Fruit fly (Drosophila melanogaster) whole organism, adult: ENCODE results near the gene zfh1.
A peak's percentile ranks its signal among the peaks of the same experiment; 100 is the strongest.

Experiments
- CG11617 ChIP-seq: fragments of 200-800 bp; sonication (Bioruptor generic); optimal IDR thresholded peaks from 2 replicates; lab custom pipeline; 2017; ENCODE audit warnings: mild to moderate bottlenecking, missing biosample characterization, missing genetic modification reagents, missing genetic modification characterization
- CG12768 ChIP-seq: fragments of 200-800 bp; sonication (Bioruptor generic); optimal IDR thresholded peaks from 2 replicates; lab custom pipeline; 2017; ENCODE audit warnings: missing biosample characterization, missing genetic modification characterization, mild to moderate bottlenecking, moderate library complexity, missing genetic modification reagents
- CG14711 ChIP-seq: fragments of 200-800 bp; sonication (Bioruptor generic); optimal IDR thresholded peaks from 2 replicates; lab custom pipeline; 2018; ENCODE audit warnings: missing biosample characterization, mild to moderate bottlenecking, missing genetic modification characterization, moderate library complexity
- CG1620 ChIP-seq: fragments of 200-800 bp; sonication (Bioruptor generic); optimal IDR thresholded peaks from 2 replicates; lab custom pipeline; 2016; ENCODE audit warnings: missing biosample characterization, missing genetic modification characterization
- CG33017 ChIP-seq: fragments of 200-800 bp; sonication (Bioruptor generic); optimal IDR thresholded peaks from 2 replicates; lab custom pipeline; 2018; ENCODE audit warnings: missing biosample characterization, mild to moderate bottlenecking, missing genetic modification characterization, moderate library complexity
- CG5204 ChIP-seq: fragments of 200-800 bp; sonication (Bioruptor generic); optimal IDR thresholded peaks from 2 replicates; lab custom pipeline; 2016; ENCODE audit warnings: missing biosample characterization, missing genetic modification characterization
- CG7045 ChIP-seq: fragments of 200-800 bp; sonication (Bioruptor generic); optimal IDR thresholded peaks from 2 replicates; lab custom pipeline; 2017; ENCODE audit warnings: missing biosample characterization, mild to moderate bottlenecking, missing genetic modification characterization
- CG7101 ChIP-seq: fragments of 200-800 bp; sonication (Bioruptor generic); optimal IDR thresholded peaks from 2 replicates; lab custom pipeline; 2018; ENCODE audit warnings: missing biosample characterization, mild to moderate bottlenecking, missing genetic modification characterization, moderate library complexity
- Clk ChIP-seq: fragments of 200-800 bp; sonication (Bioruptor generic); optimal IDR thresholded peaks from 2 replicates; lab custom pipeline; 2017; ENCODE audit warnings: missing biosample characterization, missing genetic modification characterization
- Crg-1 ChIP-seq: fragments of 200-800 bp; sonication (Bioruptor generic); optimal IDR thresholded peaks from 2 replicates; lab custom pipeline; 2016; ENCODE audit warnings: missing biosample characterization, missing genetic modification characterization
- Hr96 ChIP-seq: fragments of 200-800 bp; sonication (Bioruptor generic); optimal IDR thresholded peaks from 2 replicates; lab custom pipeline; 2016; ENCODE audit warnings: missing biosample characterization, missing genetic modification characterization
- Mnt ChIP-seq: fragments of 200-800 bp; sonication (Bioruptor generic); optimal IDR thresholded peaks from 2 replicates; lab custom pipeline; 2016; ENCODE audit warnings: missing biosample characterization, mild to moderate bottlenecking, missing genetic modification characterization
- bab1 ChIP-seq: fragments of 200-800 bp; sonication (Bioruptor generic); optimal IDR thresholded peaks from 3 replicates; lab custom pipeline; 2019; ENCODE audit warnings: missing biosample characterization, mild to moderate bottlenecking, missing genetic modification characterization, moderate library complexity
- cic ChIP-seq: fragments of 200-800 bp; sonication (Bioruptor generic); optimal IDR thresholded peaks from 2 replicates; lab custom pipeline; 2017; ENCODE audit warnings: missing biosample characterization, mild to moderate bottlenecking, missing genetic modification characterization, moderate library complexity
- cnc ChIP-seq, 2 experiments: fragments of >200 bp; optimal IDR thresholded peaks; 2 replicates each; lab custom pipeline; 2017
- kay ChIP-seq: fragments of 200-800 bp; sonication (Bioruptor generic); peaks from one replicate; lab custom pipeline; 2016; ENCODE audit warnings: missing biosample characterization, missing genetic modification characterization, borderline replicate concordance
- ovo ChIP-seq: fragments of 200-800 bp; sonication (Bioruptor generic); optimal IDR thresholded peaks from 2 replicates; lab custom pipeline; 2016; ENCODE audit warnings: missing biosample characterization, missing genetic modification characterization
- pad ChIP-seq: fragments of 200-800 bp; sonication (Bioruptor generic); optimal IDR thresholded peaks from 3 replicates; lab custom pipeline; 2017; ENCODE audit warnings: missing biosample characterization, missing genetic modification characterization, mild to moderate bottlenecking, moderate library complexity, missing genetic modification reagents
- tj ChIP-seq: fragments of 200-800 bp; sonication (Bioruptor generic); optimal IDR thresholded peaks from 3 replicates; lab custom pipeline; 2017; ENCODE audit warnings: missing biosample characterization, mild to moderate bottlenecking, missing genetic modification characterization, moderate library complexity
- toe ChIP-seq: fragments of 200-800 bp; sonication (Bioruptor generic); optimal IDR thresholded peaks from 2 replicates; lab custom pipeline; 2016; ENCODE audit warnings: missing biosample characterization, missing genetic modification characterization

The zfh1 gene

DNA sequence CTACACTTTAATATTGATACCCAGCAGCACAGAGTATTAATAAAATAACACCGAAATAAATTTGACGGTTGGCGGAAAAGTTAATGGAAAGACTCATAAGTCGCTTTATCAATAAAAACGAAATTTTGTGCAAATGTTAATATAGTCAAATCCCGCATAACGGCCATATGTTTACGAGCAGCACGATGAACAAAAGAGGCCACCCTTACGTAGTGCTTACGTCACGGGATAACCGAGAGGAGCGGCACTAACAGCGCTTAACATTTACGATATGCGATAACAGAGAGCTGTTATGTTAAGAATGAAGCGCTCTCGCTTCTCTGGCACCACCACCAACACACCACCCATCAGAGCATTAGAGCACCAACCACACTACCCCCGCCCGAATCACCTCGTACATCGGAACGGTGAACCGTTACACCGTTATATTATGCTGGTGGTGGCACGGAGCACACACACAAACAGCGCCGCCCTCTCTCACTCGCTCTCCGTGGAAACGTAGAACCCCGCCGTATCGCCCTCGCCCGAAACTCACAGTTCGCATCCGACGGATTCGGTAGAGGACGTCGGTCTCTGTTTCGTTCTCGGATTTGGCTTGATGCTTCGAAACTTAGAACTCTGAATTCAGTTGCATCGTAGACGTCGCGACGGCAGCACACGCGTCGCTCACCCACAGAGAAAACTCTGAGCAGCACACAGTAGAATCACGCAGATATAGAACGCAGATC, at the start of gene zfh1:
Gene zfh1, plus strand, starts transcription at position 621 of the 728 bp plus-strand sequence.
- no peak for TF ChIP-seq ovo (GFP tag; lab: Kevin White, UChicago)
- no peak for TF ChIP-seq CG33017 (tag; lab: Kevin White, UChicago)
- no peak for TF ChIP-seq CG7045 (GFP tag; lab: Kevin White, UChicago)
- no peak for TF ChIP-seq CG14711
- peak; percentile 14 for TF ChIP-seq CG12768
- no peak for TF ChIP-seq Crg-1 (GFP tag; lab: Kevin White, UChicago)
- no peak for TF ChIP-seq Clk (GFP tag; lab: Kevin White, UChicago)
- TF ChIP-seq pad (GFP tag; lab: Kevin White, UChicago) = peak; percentile 86
- no peak for TF ChIP-seq Hr96 (GFP tag; lab: Kevin White, UChicago)
- no peak for TF ChIP-seq kay
- no peak for TF ChIP-seq tj (GFP tag; lab: Kevin White, UChicago)
- no peak for TF ChIP-seq CG7101

DNA sequence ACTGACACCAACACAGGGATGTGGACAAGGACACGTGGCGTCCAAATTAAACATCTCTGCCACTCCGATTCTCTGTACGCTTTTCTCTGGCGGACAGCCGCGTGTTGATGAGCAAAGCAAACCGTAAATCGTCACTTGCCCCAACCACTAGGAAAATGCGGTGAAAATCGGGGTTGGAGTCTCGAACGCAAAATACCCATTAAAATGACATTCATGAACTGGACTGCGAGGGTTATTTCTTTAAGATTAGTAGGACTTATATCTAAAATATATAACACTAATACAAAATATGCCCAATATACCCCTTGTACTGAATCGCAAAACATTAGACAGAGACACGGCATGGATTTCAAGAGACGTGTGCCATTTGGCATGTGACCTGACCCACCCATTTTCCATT, 47.3 kb upstream of the zfh1 start:
- TF ChIP-seq CG33017 (tag; lab: Kevin White, UChicago) = no peak
- no peak for TF ChIP-seq pad (GFP tag; lab: Kevin White, UChicago)
- no peak for TF ChIP-seq Hr96 (GFP tag; lab: Kevin White, UChicago)
- TF ChIP-seq CG12768 = no peak
- TF ChIP-seq CG7101 = no peak
- TF ChIP-seq Clk (GFP tag; lab: Kevin White, UChicago) = no peak
- no peak for TF ChIP-seq CG11617 (GFP tag; lab: Kevin White, UChicago)
- TF ChIP-seq cic (GFP tag; lab: Kevin White, UChicago) = no peak
- no peak for TF ChIP-seq cnc (optimal IDR thresholded peaks at IDR 0.05; lab: Kevin White, UChicago)
- TF ChIP-seq CG1620 = no peak
- no peak for TF ChIP-seq CG14711
- no peak for TF ChIP-seq bab1 (GFP tag; lab: Kevin White, UChicago)
- TF ChIP-seq CG7045 (GFP tag; lab: Kevin White, UChicago) = no peak
- no peak for TF ChIP-seq kay

DNA sequence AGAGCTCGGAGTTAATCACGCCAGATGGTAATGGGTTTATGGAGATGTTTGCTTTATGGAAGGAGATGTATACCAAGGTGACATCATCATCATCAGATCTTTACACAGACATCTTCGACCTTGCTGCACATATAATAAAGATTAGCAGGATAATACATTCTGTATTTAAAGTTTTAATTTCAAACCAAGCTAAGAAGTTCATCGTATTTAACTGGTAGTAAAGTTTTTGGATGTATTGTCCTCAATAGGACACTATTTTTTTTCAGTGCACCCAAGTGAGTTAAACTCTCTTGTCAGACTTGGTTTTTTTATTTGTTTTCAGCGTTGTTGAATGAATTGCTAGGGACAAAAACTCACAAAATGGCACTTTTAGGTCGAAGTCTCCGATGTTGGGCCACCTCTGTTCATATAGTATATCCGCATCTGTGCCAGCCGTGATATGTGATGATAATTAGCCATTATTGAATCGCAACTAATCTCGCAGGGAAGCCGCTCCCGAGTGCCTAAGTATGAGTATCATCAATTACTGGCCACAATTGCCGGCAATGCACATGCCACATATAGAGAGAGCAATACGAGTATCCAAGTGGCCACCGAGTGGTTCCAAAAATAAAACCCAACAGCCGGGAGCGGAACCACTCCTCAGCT, 44.4 kb upstream of the zfh1 start:
- TF ChIP-seq CG11617 (GFP tag; lab: Kevin White, UChicago) (no peak), tj (GFP tag; lab: Kevin White, UChicago) (no peak), cnc (optimal IDR thresholded peaks at IDR 0.05; lab: Kevin White, UChicago) (no peak), ovo (GFP tag; lab: Kevin White, UChicago) (no peak), CG1620 (no peak), bab1 (GFP tag; lab: Kevin White, UChicago) (no peak), CG33017 (tag; lab: Kevin White, UChicago) (no peak), toe (GFP tag; lab: Kevin White, UChicago) (no peak), cic (GFP tag; lab: Kevin White, UChicago) (no peak), kay (no peak), CG5204 (no peak), pad (GFP tag; lab: Kevin White, UChicago) (no peak), CG14711 (no peak), CG7101 (no peak), CG12768 (no peak), Crg-1 (GFP tag; lab: Kevin White, UChicago) (no peak), Hr96 (GFP tag; lab: Kevin White, UChicago) (no peak), Mnt (no peak), Clk (GFP tag; lab: Kevin White, UChicago) (no peak)

DNA sequence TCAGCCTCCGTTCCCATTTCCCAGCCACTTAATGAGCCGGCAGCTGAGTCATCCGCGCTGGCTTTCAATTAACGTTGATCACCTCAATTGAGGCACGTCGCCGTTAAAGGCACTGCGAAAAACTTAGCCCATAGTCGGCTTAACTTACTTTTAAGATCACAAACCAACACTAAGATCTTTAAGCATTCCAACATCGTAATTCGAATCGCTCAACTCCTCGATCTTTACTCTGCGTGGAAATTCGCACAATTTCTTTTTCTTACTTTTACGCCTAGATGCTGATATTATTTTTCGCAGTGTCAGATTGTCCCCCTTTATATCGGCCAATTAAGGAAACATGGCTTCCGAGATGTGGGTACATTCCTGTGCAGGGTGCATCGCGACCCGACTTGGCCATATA, 43.4 kb upstream of the zfh1 start:
- TF ChIP-seq Hr96 (GFP tag; lab: Kevin White, UChicago) (no peak), CG5204 (no peak)

DNA sequence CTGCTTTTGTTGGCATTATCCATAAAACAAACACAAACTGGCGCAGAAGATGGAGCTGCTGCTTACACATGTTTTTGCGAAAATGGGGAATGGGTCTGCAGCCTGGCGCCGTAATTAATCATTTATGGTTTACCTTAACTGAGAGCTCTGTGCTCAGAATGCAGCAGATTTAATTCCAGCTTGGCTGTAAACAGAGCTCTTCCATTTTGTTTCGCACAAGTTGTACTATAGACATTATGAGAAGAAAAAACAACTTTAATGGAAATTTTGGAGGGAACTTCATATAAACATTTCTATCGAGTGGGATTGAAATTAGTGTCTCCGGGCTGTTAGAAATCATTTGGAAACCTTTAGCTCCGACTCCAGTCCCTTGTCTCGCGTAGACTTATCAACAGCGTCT, 39.9 kb upstream of the zfh1 start, which contains the start of gene eIF4H2:
Gene eIF4H2, plus strand, starts transcription at position 301 of the 400 bp plus-strand sequence.
- TF ChIP-seq CG12768 = no peak
- no peak for TF ChIP-seq cnc (optimal IDR thresholded peaks at IDR 0.05; lab: Kevin White, UChicago)

DNA sequence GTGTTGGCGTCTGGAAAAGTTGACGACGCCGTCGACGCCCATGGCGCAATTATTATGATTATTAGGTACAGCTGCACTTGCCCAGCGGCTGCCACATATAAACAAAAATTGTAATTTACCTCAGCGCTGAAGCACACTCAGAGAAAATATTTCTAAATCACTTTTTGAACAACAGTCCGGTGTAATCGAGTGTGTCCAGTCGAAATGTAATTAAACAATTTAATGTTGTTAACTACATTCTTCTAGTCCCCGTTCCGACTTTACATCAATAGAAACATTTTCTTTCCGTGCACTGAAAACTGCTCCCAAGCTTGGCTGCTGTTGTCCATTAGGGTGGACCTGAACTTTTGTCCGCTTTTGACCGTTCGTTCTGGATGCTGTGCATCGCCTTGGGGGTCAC, 36.7 kb upstream of the zfh1 start:
- TF ChIP-seq tj (GFP tag; lab: Kevin White, UChicago) = no peak
- TF ChIP-seq CG11617 (GFP tag; lab: Kevin White, UChicago) = no peak
- TF ChIP-seq kay = no peak
- no peak for TF ChIP-seq bab1 (GFP tag; lab: Kevin White, UChicago)
- TF ChIP-seq CG7101 = no peak
- no peak for TF ChIP-seq Mnt
- TF ChIP-seq Crg-1 (GFP tag; lab: Kevin White, UChicago) = no peak
- TF ChIP-seq CG1620 = no peak
- TF ChIP-seq CG14711 = no peak
- no peak for TF ChIP-seq CG12768
- no peak for TF ChIP-seq pad (GFP tag; lab: Kevin White, UChicago)

DNA sequence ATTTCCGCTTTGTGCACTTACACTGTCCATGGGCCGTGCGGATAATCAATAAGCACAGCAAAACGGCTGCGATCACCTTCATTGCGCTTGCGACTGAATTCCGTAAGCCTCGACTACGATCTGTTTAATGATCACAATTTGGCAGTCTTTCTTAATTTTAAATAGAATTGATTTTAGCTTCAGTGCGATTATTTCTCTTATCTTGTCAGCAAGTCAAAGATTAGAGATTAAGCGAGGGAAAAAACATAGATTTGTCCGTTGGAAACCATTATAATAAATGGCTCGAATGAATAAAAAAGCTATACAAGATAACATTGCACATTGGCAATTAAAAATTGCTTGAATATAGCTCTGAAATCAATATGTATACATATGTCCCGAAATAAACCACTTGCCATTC, 34.7 kb upstream of the zfh1 start, which contains the start of gene CG11313:
Gene CG11313, minus strand, starts transcription at position 101 of the 400 bp plus-strand sequence.
- no peak for TF ChIP-seq CG7101
- no peak for TF ChIP-seq CG33017 (tag; lab: Kevin White, UChicago)
- no peak for TF ChIP-seq CG5204
- no peak for TF ChIP-seq CG1620
- no peak for TF ChIP-seq Hr96 (GFP tag; lab: Kevin White, UChicago)
- no peak for TF ChIP-seq ovo (GFP tag; lab: Kevin White, UChicago)
- no peak for TF ChIP-seq pad (GFP tag; lab: Kevin White, UChicago)
